Worm (Caenorhabditis elegans) whole organism, late embryonic: ENCODE data around the gene pct-1.
A peak's percentile ranks its signal among the peaks of the same experiment; 100 is the strongest.

ENCODE experiments used
- C08G9.2 ChIP-seq: sonication (generic microtip); optimal IDR thresholded peaks from 2 replicates; lab custom pipeline; 2016; ENCODE audit warnings: mild to moderate bottlenecking, missing genetic modification characterization, moderate library complexity, missing compliant biosample characterization
- C38D4.7 ChIP-seq: fragments of 200-800 bp; sonication (Bioruptor generic); optimal IDR thresholded peaks from 2 replicates; lab custom pipeline; 2018; ENCODE audit warnings: mild to moderate bottlenecking, missing genetic modification characterization, moderate library complexity, missing compliant biosample characterization
- F13H6.1 ChIP-seq: sonication (generic microtip); optimal IDR thresholded peaks from 2 replicates; lab custom pipeline; 2016; ENCODE audit warnings: missing genetic modification characterization, missing compliant biosample characterization
- K09A11.1 ChIP-seq: sonication (generic microtip); optimal IDR thresholded peaks from 2 replicates; lab custom pipeline; 2017; ENCODE audit warnings: antibody characterized with exemption, mild to moderate bottlenecking, missing genetic modification characterization, missing compliant biosample characterization; ENCODE audit not compliant: insufficient read depth
- Y22D7AL.16 ChIP-seq: sonication (generic microtip); optimal IDR thresholded peaks from 2 replicates; lab custom pipeline; 2016; ENCODE audit warnings: missing genetic modification characterization, missing compliant biosample characterization
- ahr-1 ChIP-seq: sonication (generic microtip); optimal IDR thresholded peaks from 2 replicates; lab custom pipeline; 2016; ENCODE audit warnings: missing genetic modification characterization, missing compliant biosample characterization
- ama-1 ChIP-seq: fragments of 150-350 bp; optimal IDR thresholded peaks from 2 replicates; lab custom pipeline; 2014
- ceh-14 ChIP-seq: sonication (generic microtip); optimal IDR thresholded peaks from 2 replicates; lab custom pipeline; 2016; ENCODE audit warnings: missing genotype, missing genetic modification characterization, missing compliant biosample characterization
- ceh-2 ChIP-seq: sonication (generic microtip); optimal IDR thresholded peaks from 2 replicates; lab custom pipeline; 2016; ENCODE audit warnings: missing genotype, missing genetic modification characterization, missing compliant biosample characterization
- ceh-30 ChIP-seq: fragments of 150-350 bp; optimal IDR thresholded peaks from 2 replicates; lab custom pipeline; 2014; ENCODE audit warnings: missing biosample characterization, missing genetic modification characterization
- ceh-31 ChIP-seq: sonication (generic microtip); optimal IDR thresholded peaks from 2 replicates; lab custom pipeline; 2016; ENCODE audit warnings: missing genetic modification characterization, missing compliant biosample characterization
- ceh-34 ChIP-seq: sonication (generic microtip); optimal IDR thresholded peaks from 2 replicates; lab custom pipeline; 2016; ENCODE audit warnings: mild to moderate bottlenecking, missing genetic modification characterization, missing compliant biosample characterization
- ceh-45 ChIP-seq: fragments of 200-800 bp; sonication (Bioruptor generic); IDR thresholded peaks from 2 replicates; pipeline ENCODE4 v1.3.6; 2022; ENCODE audit warnings: missing genetic modification reagents, missing genetic modification characterization, missing compliant biosample characterization
- che-1 ChIP-seq: sonication (generic microtip); optimal IDR thresholded peaks from 2 replicates; lab custom pipeline; 2016; ENCODE audit warnings: mild to moderate bottlenecking, missing genetic modification characterization, missing compliant biosample characterization
- dmd-4 ChIP-seq: sonication (generic microtip); optimal IDR thresholded peaks from 2 replicates; lab custom pipeline; 2016; ENCODE audit warnings: borderline replicate concordance, missing genetic modification characterization, missing compliant biosample characterization
- dve-1 ChIP-seq: sonication (generic microtip); optimal IDR thresholded peaks from 2 replicates; lab custom pipeline; 2017; ENCODE audit warnings: antibody characterized with exemption, mild to moderate bottlenecking, missing genetic modification characterization, missing compliant biosample characterization
- elt-4 ChIP-seq: sonication (generic microtip); optimal IDR thresholded peaks from 2 replicates; lab custom pipeline; 2016; ENCODE audit warnings: missing genetic modification characterization, missing compliant biosample characterization
- ets-4 ChIP-seq: sonication (generic microtip); optimal IDR thresholded peaks from 2 replicates; lab custom pipeline; 2016; ENCODE audit warnings: missing genetic modification characterization, missing compliant biosample characterization
- fax-1 ChIP-seq: sonication (generic microtip); optimal IDR thresholded peaks from 2 replicates; lab custom pipeline; 2016; ENCODE audit warnings: missing genotype, missing genetic modification characterization, missing compliant biosample characterization
- gmeb-2 ChIP-seq: sonication (generic microtip); optimal IDR thresholded peaks from 2 replicates; lab custom pipeline; 2016; ENCODE audit warnings: missing genetic modification characterization, inconsistent platforms, missing compliant biosample characterization
- hlh-13 ChIP-seq: fragments of 200-800 bp; sonication (Bioruptor generic); optimal IDR thresholded peaks from 2 replicates; lab custom pipeline; 2018; ENCODE audit warnings: mild to moderate bottlenecking, missing genetic modification characterization, missing compliant biosample characterization
- hlh-30 ChIP-seq: sonication (generic microtip); optimal IDR thresholded peaks from 2 replicates; lab custom pipeline; 2017; ENCODE audit warnings: antibody characterized with exemption, missing genetic modification characterization, missing compliant biosample characterization; ENCODE audit not compliant: insufficient read depth
- hlh-8 ChIP-seq: sonication (generic microtip); optimal IDR thresholded peaks from 2 replicates; lab custom pipeline; 2016; ENCODE audit warnings: missing genotype, missing genetic modification characterization, missing compliant biosample characterization
- lin-11 ChIP-seq: fragments of 200-800 bp; sonication (Bioruptor generic); optimal IDR thresholded peaks from 2 replicates; lab custom pipeline; 2018; ENCODE audit warnings: mild to moderate bottlenecking, missing genetic modification characterization, missing compliant biosample characterization
- madf-2 ChIP-seq: sonication (generic microtip); optimal IDR thresholded peaks from 2 replicates; lab custom pipeline; 2017; ENCODE audit warnings: missing genetic modification characterization, missing compliant biosample characterization
- nfya-1 ChIP-seq: sonication (generic microtip); optimal IDR thresholded peaks from 2 replicates; lab custom pipeline; 2017; ENCODE audit warnings: missing genetic modification characterization, mild to moderate bottlenecking, missing compliant biosample characterization, antibody characterized with exemption, moderate library complexity
- nhr-11 ChIP-seq: fragments of 150-350 bp; optimal IDR thresholded peaks from 2 replicates; lab custom pipeline; 2014; ENCODE audit warnings: missing biosample characterization, missing genetic modification characterization
- npax-4 ChIP-seq: sonication (generic microtip); optimal IDR thresholded peaks from 2 replicates; lab custom pipeline; 2016; ENCODE audit warnings: missing genetic modification characterization, missing compliant biosample characterization
- pag-3 ChIP-seq: sonication (generic microtip); optimal IDR thresholded peaks from 2 replicates; lab custom pipeline; 2016; ENCODE audit warnings: missing compliant biosample characterization, missing genetic modification characterization, borderline replicate concordance
- pat-9 ChIP-seq: fragments of 200-800 bp; sonication (Bioruptor generic); optimal IDR thresholded peaks from 2 replicates; lab custom pipeline; 2018; ENCODE audit warnings: mild to moderate bottlenecking, missing genetic modification characterization, moderate library complexity, missing compliant biosample characterization
- pha-4 ChIP-seq: fragments of 150-350 bp; optimal IDR thresholded peaks from 2 replicates; lab custom pipeline; 2018; ENCODE audit warnings: missing biosample characterization, missing genetic modification reagents, missing genetic modification characterization
- pqm-1 ChIP-seq: sonication (generic microtip); optimal IDR thresholded peaks from 2 replicates; lab custom pipeline; 2016; ENCODE audit warnings: missing genetic modification characterization, missing compliant biosample characterization
- pros-1 ChIP-seq: fragments of 150-350 bp; optimal IDR thresholded peaks from 2 replicates; lab custom pipeline; 2014; ENCODE audit warnings: missing biosample characterization, missing genetic modification reagents, missing genetic modification characterization
- sox-2 ChIP-seq: fragments of 200-800 bp; sonication (Bioruptor generic); IDR thresholded peaks from 2 replicates; pipeline ENCODE4 v1.3.6; 2022; ENCODE audit warnings: missing genetic modification reagents, missing genetic modification characterization, missing compliant biosample characterization
- sox-4 ChIP-seq: sonication (generic microtip); optimal IDR thresholded peaks from 2 replicates; lab custom pipeline; 2017; ENCODE audit warnings: mild to moderate bottlenecking, missing genetic modification characterization, inconsistent platforms, missing compliant biosample characterization
- ttx-3 ChIP-seq: sonication (generic microtip); optimal IDR thresholded peaks from 2 replicates; lab custom pipeline; 2016; ENCODE audit warnings: missing genetic modification reagents, missing genetic modification characterization, missing compliant biosample characterization
- unc-3 ChIP-seq, 2 experiments: fragments of 200-800 bp in 1 of 2; sonication (Bioruptor generic) in 1 of 2; sonication (generic microtip) in 1 of 2; conservative IDR thresholded peaks in 1 of 2; optimal IDR thresholded peaks in 1 of 2; 2 replicates each; pipeline versions ENCODE4 v1.3.6 to Lab custom; 2016 to 2022; ENCODE audit warnings: missing compliant biosample characterization in 2 of 2, missing genetic modification characterization in 2 of 2, missing genetic modification reagents in 1 of 2
- unc-55 ChIP-seq: sonication (generic microtip); optimal IDR thresholded peaks from 2 replicates; lab custom pipeline; 2017; ENCODE audit warnings: missing biosample characterization, missing genetic modification reagents, missing genetic modification characterization
- zip-5 ChIP-seq: sonication (generic microtip); optimal IDR thresholded peaks from 2 replicates; lab custom pipeline; 2016; ENCODE audit warnings: missing genetic modification characterization, missing compliant biosample characterization
- ztf-16 ChIP-seq: sonication (generic microtip); optimal IDR thresholded peaks from 2 replicates; lab custom pipeline; 2017; ENCODE audit warnings: missing genetic modification characterization, missing compliant biosample characterization

pct-1 gene

ce11 chrIV:8205272-8206098 lies 29.2 kb downstream of the pct-1 start, which contains the start of gene hgrs-1:
Gene hgrs-1 (minus strand): TSS chrIV:8206048.
- TF ChIP-seq hlh-30 = no peak
- no peak for TF ChIP-seq madf-2 (tag; lab: Kevin White, UChicago)
- peak; percentile 29 for TF ChIP-seq nfya-1 (tag; lab: Kevin White, UChicago)
- TF ChIP-seq ceh-31 (tag; lab: Kevin White, UChicago) = peak; percentile 25
- TF ChIP-seq ceh-2 = no peak

ce11 chrIV:8206314-8206713 lies 30.0 kb downstream of the pct-1 start, which contains the start of gene svh-1:
Gene svh-1 (plus strand): TSS chrIV:8206614.
- no peak for TF ChIP-seq fax-1 (tag; lab: Kevin White, UChicago)
- no peak for TF ChIP-seq sox-4 (tag; lab: Kevin White, UChicago)
- TF ChIP-seq dve-1 (tag; lab: Kevin White, UChicago) = no peak
- no peak for TF ChIP-seq K09A11.1
- TF ChIP-seq ztf-16 = no peak
- TF ChIP-seq ceh-31 (tag; lab: Kevin White, UChicago) = no peak

- TF ChIP-seq pag-3 (no peak), elt-4 (tag; lab: Kevin White, UChicago) (no peak), pat-9 (no peak), lin-11 (tag; lab: Kevin White, UChicago) (no peak), pha-4 (no peak), sox-2 (GFP tag; lab: Robert Waterston, UW) (no peak), Y22D7AL.16 (tag; lab: Kevin White, UChicago) (no peak), zip-5 (tag; lab: Kevin White, UChicago) (no peak), ttx-3 (tag; lab: Kevin White, UChicago) (no peak)
Measured at ce11 chrIV:8208855-8209254, 32.6 kb downstream of the pct-1 start.

- no peak for TF ChIP-seq ceh-14 (tag; lab: Kevin White, UChicago)
- TF ChIP-seq zip-5 (tag; lab: Kevin White, UChicago) = no peak
- no peak for TF ChIP-seq ahr-1 (tag; lab: Kevin White, UChicago)
- TF ChIP-seq pros-1 = no peak
- TF ChIP-seq hlh-13 (GFP tag; lab: Kevin White, UChicago) = no peak
- no peak for TF ChIP-seq unc-3 (GFP tag; conservative IDR thresholded peaks at IDR 0.05; lab: Robert Waterston, UW)
- TF ChIP-seq unc-3 (tag; optimal IDR thresholded peaks at IDR 0.05; lab: Kevin White, UChicago) = no peak
- TF ChIP-seq ama-1 (lab: Kevin White, UChicago) = no peak
- no peak for TF ChIP-seq pag-3
- no peak for TF ChIP-seq C08G9.2 (tag; lab: Kevin White, UChicago)
- TF ChIP-seq unc-55 = no peak
- TF ChIP-seq pat-9 = no peak
- no peak for TF ChIP-seq npax-4
- TF ChIP-seq ceh-45 = no peak
- TF ChIP-seq gmeb-2 = no peak
- TF ChIP-seq che-1 (tag; lab: Kevin White, UChicago) = no peak
- no peak for TF ChIP-seq ceh-30 (tag; lab: Kevin White, UChicago)
Measured at ce11 chrIV:8210300-8210699, 34.0 kb downstream of the pct-1 start, which contains the start of gene C07G1.6. Gene C07G1.6 (minus strand): TSS chrIV:8210400.

- TF ChIP-seq hlh-8 (tag; lab: Kevin White, UChicago) = no peak
- TF ChIP-seq ceh-34 (tag; lab: Kevin White, UChicago) = no peak
- no peak for TF ChIP-seq ets-4
- TF ChIP-seq C38D4.7 (GFP tag; lab: Kevin White, UChicago) = no peak
- TF ChIP-seq elt-4 (tag; lab: Kevin White, UChicago) = no peak
- TF ChIP-seq F13H6.1 = no peak
- no peak for TF ChIP-seq nhr-11 (tag; lab: Kevin White, UChicago)
- no peak for TF ChIP-seq che-1 (tag; lab: Kevin White, UChicago)
- no peak for TF ChIP-seq pqm-1
- no peak for TF ChIP-seq dmd-4 (tag; lab: Kevin White, UChicago)
- TF ChIP-seq, all 69 proteins: peak for 0
Measured at ce11 chrIV:8211747-8212146, 35.5 kb downstream of the pct-1 start, which contains the start of gene C07G1.7. Gene C07G1.7 (minus strand): TSS chrIV:8211847.
